Worm (Caenorhabditis elegans) whole organism, L4 larva: ENCODE data around the gene rabr-3.

Experiments
- F26F4.8 ChIP-seq: fragments of 200-800 bp; sonication (Bioruptor generic); conservative IDR thresholded peaks from 2 replicates; pipeline ENCODE4 v1.3.6; 2022; ENCODE audit warnings: missing genetic modification characterization, missing compliant biosample characterization
- F44E2.7 ChIP-seq: fragments of 200-800 bp; sonication (Bioruptor generic); IDR thresholded peaks from 2 replicates; pipeline ENCODE4 v2.1.2; 2022; ENCODE audit warnings: missing genetic modification characterization, missing compliant biosample characterization
- F49E8.2 ChIP-seq: sonication (generic microtip); optimal IDR thresholded peaks from 2 replicates; lab custom pipeline; 2016; ENCODE audit warnings: missing compliant biosample characterization, mild to moderate bottlenecking, missing genetic modification characterization, borderline replicate concordance
- T20F7.1 ChIP-seq: fragments of 200-800 bp; sonication (Bioruptor generic); optimal IDR thresholded peaks from 2 replicates; lab custom pipeline; 2018; ENCODE audit warnings: mild to moderate bottlenecking, missing genetic modification characterization, missing compliant biosample characterization
- Y48G9A.11 ChIP-seq: fragments of 200-800 bp; sonication (Bioruptor generic); IDR thresholded peaks from 2 replicates; pipeline ENCODE4 v1.3.6; 2022; ENCODE audit warnings: missing genetic modification reagents, missing genetic modification characterization, missing compliant biosample characterization
- Y5F2A.4 ChIP-seq: fragments of 200-800 bp; sonication (Bioruptor generic); optimal IDR thresholded peaks from 2 replicates; lab custom pipeline; 2018; ENCODE audit warnings: mild to moderate bottlenecking, missing genetic modification characterization, missing compliant biosample characterization
- Y75B8A.6 ChIP-seq: fragments of 200-800 bp; sonication (Bioruptor generic); IDR thresholded peaks from 2 replicates; pipeline ENCODE4 v1.3.6; 2022; ENCODE audit warnings: missing genetic modification reagents, missing genetic modification characterization, missing compliant biosample characterization
- ZK337.2 ChIP-seq: fragments of 200-800 bp; sonication (Bioruptor generic); IDR thresholded peaks from 2 replicates; pipeline ENCODE4 v1.3.6; 2022; ENCODE audit warnings: missing genetic modification reagents, missing genetic modification characterization, missing compliant biosample characterization
- aha-1 ChIP-seq: fragments of 150-350 bp; peaks from one replicate; lab custom pipeline; 2014; ENCODE audit warnings: missing biosample characterization, missing genetic modification characterization
- ceh-44 ChIP-seq: fragments of 200-800 bp; sonication (Bioruptor generic); IDR thresholded peaks from 2 replicates; pipeline ENCODE4 v1.3.6; 2022; ENCODE audit warnings: missing genetic modification reagents, missing genetic modification characterization, missing compliant biosample characterization
- cey-2 ChIP-seq: sonication (generic microtip); optimal IDR thresholded peaks from 3 replicates; lab custom pipeline; 2017; ENCODE audit warnings: missing genetic modification characterization, mild to moderate bottlenecking, missing compliant biosample characterization, antibody characterized with exemption, borderline replicate concordance; ENCODE audit not compliant: insufficient read depth
- daf-16 ChIP-seq, 3 experiments: sonication (generic microtip); optimal IDR thresholded peaks; 2 replicates each; lab custom pipeline; 2016 to 2017; ENCODE audit warnings: missing genetic modification characterization in 3 of 3, missing genetic modification reagents in 3 of 3, mild to moderate bottlenecking in 2 of 3, missing compliant biosample characterization in 2 of 3, missing biosample characterization in 1 of 3, moderate library complexity in 1 of 3
- dmd-6 ChIP-seq: fragments of 200-800 bp; sonication (Bioruptor generic); IDR thresholded peaks from 2 replicates; pipeline ENCODE4 v1.3.6; 2022; ENCODE audit warnings: missing genetic modification reagents, missing genetic modification characterization, missing compliant biosample characterization
- dmd-8 ChIP-seq: fragments of 200-800 bp; sonication (Bioruptor generic); IDR thresholded peaks from 2 replicates; pipeline ENCODE4 v1.3.6; 2022; ENCODE audit warnings: missing genetic modification characterization, missing compliant biosample characterization
- dmd-9 ChIP-seq: fragments of 200-800 bp; sonication (Bioruptor generic); IDR thresholded peaks from 2 replicates; pipeline ENCODE4 v1.3.6; 2022; ENCODE audit warnings: missing genetic modification reagents, missing genetic modification characterization, missing compliant biosample characterization
- dpl-1 ChIP-seq: fragments of 150-350 bp; optimal IDR thresholded peaks from 2 replicates; lab custom pipeline; 2014; ENCODE audit warnings: missing biosample characterization, missing genetic modification reagents, missing genetic modification characterization
- dve-1 ChIP-seq: sonication (generic microtip); optimal IDR thresholded peaks from 2 replicates; lab custom pipeline; 2017; ENCODE audit warnings: antibody characterized with exemption, mild to moderate bottlenecking, missing genetic modification characterization, missing compliant biosample characterization; ENCODE audit not compliant: insufficient read depth
- egl-27 ChIP-seq: sonication (generic microtip); optimal IDR thresholded peaks from 3 replicates; lab custom pipeline; 2017; ENCODE audit warnings: missing biosample characterization, missing genetic modification reagents, missing genetic modification characterization
- hlh-11 ChIP-seq: fragments of 200-800 bp; sonication (Bioruptor generic); optimal IDR thresholded peaks from 2 replicates; lab custom pipeline; 2018; ENCODE audit warnings: mild to moderate bottlenecking, missing genetic modification characterization, missing compliant biosample characterization
- hlh-30 ChIP-seq: sonication (generic microtip); optimal IDR thresholded peaks from 2 replicates; lab custom pipeline; 2017; ENCODE audit warnings: antibody characterized with exemption, mild to moderate bottlenecking, missing genetic modification characterization, missing compliant biosample characterization; ENCODE audit not compliant: insufficient read depth
- jun-1 ChIP-seq: fragments of 150-350 bp; optimal IDR thresholded peaks from 2 replicates; lab custom pipeline; 2014; ENCODE audit warnings: missing biosample characterization, missing genetic modification reagents, missing genetic modification characterization
- lin-38 ChIP-seq: fragments of 200-800 bp; sonication (Bioruptor generic); IDR thresholded peaks from 2 replicates; pipeline ENCODE4 v1.3.6; 2022; ENCODE audit warnings: missing genetic modification reagents, missing genetic modification characterization, missing compliant biosample characterization
- mdt-29 ChIP-seq: fragments of 200-800 bp; sonication (Bioruptor generic); IDR thresholded peaks from 2 replicates; pipeline ENCODE4 v1.3.6; 2022; ENCODE audit warnings: missing genetic modification reagents, missing genetic modification characterization, missing compliant biosample characterization
- nhr-102 ChIP-seq: sonication (generic microtip); optimal IDR thresholded peaks from 2 replicates; lab custom pipeline; 2016; ENCODE audit warnings: mild to moderate bottlenecking, missing genetic modification characterization, moderate library complexity, missing compliant biosample characterization
- nhr-11 ChIP-seq: fragments of 150-350 bp; optimal IDR thresholded peaks from 2 replicates; lab custom pipeline; 2014; ENCODE audit warnings: missing biosample characterization, missing genetic modification characterization
- nhr-28 ChIP-seq: fragments of 150-350 bp; optimal IDR thresholded peaks from 2 replicates; lab custom pipeline; 2014; ENCODE audit warnings: missing biosample characterization, missing genetic modification characterization
- nhr-48 ChIP-seq: sonication (generic microtip); optimal IDR thresholded peaks from 2 replicates; lab custom pipeline; 2016; ENCODE audit warnings: mild to moderate bottlenecking, missing genetic modification characterization, missing compliant biosample characterization
- nhr-76 ChIP-seq: fragments of 150-350 bp; optimal IDR thresholded peaks from 2 replicates; lab custom pipeline; 2014; ENCODE audit warnings: missing biosample characterization, missing genetic modification characterization
- pha-4 ChIP-seq, 2 experiments: fragments of 150-350 bp in 1 of 2; fragments of 200-800 bp in 1 of 2; sonication (Bioruptor generic) in 1 of 2; IDR thresholded peaks in 1 of 2; optimal IDR thresholded peaks in 1 of 2; 2 replicates each; pipeline versions ENCODE4 v1.3.6 to Lab custom; 2014 to 2022; ENCODE audit warnings: missing genetic modification characterization in 2 of 2, missing genetic modification reagents in 2 of 2, missing biosample characterization in 1 of 2, missing compliant biosample characterization in 1 of 2
- snpc-1.2 ChIP-seq: fragments of 200-800 bp; sonication (Bioruptor generic); IDR thresholded peaks from 2 replicates; pipeline ENCODE4 v1.3.6; 2022; ENCODE audit warnings: missing genetic modification reagents, missing genetic modification characterization, missing compliant biosample characterization
- tag-97 ChIP-seq: fragments of 200-800 bp; sonication (Bioruptor generic); IDR thresholded peaks from 2 replicates; pipeline ENCODE4 v1.3.6; 2022; ENCODE audit warnings: missing genetic modification characterization, missing compliant biosample characterization
- tra-1 ChIP-seq: fragments of 200-800 bp; sonication (Bioruptor generic); IDR thresholded peaks from 2 replicates; pipeline ENCODE4 v1.3.6; 2022; ENCODE audit warnings: missing genetic modification reagents, missing genetic modification characterization, missing compliant biosample characterization
- unc-130 ChIP-seq: sonication (generic microtip); optimal IDR thresholded peaks from 2 replicates; lab custom pipeline; 2016; ENCODE audit warnings: missing genetic modification reagents, missing genetic modification characterization, missing compliant biosample characterization
- unc-62 ChIP-seq, 3 experiments: fragments of 150-350 bp in 1 of 3; sonication (generic microtip); optimal IDR thresholded peaks in 2 of 3; peaks in 1 of 3; 1 replicate in 1 of 3; 2 replicates in 2 of 3; lab custom pipeline; 2014 to 2017; ENCODE audit warnings: missing biosample characterization in 3 of 3, missing genetic modification characterization in 3 of 3, missing genetic modification reagents in 3 of 3, missing genotype in 1 of 3

Gene rabr-3

ce11 chrV:16224027-16224426 is 28.5 kb downstream of the rabr-3 start, which contains the start of gene stdh-2:
Gene stdh-2 (plus strand): TSS chrV:16224327.
- TF ChIP-seq nhr-28 (tag; lab: Kevin White, UChicago) (peak; percentile 54), tra-1 (GFP tag; lab: Robert Waterston, UW) (no peak), Y5F2A.4 (GFP tag; lab: Kevin White, UChicago) (no peak), nhr-11 (tag; lab: Kevin White, UChicago) (no peak), F44E2.7 (no peak)
- TF ChIP-seq, all 104 proteins: peak for 1

ce11 chrV:16225524-16226116 is 30.1 kb downstream of the rabr-3 start:
- TF ChIP-seq mdt-29 (GFP tag; lab: Robert Waterston, UW) (0 out of 2 replicates have a peak, but pooled peaks have one; percentile 25), unc-62 (GFP tag; optimal IDR thresholded peaks at IDR 0.05 in 1 of 2; lab: Kevin White, UChicago) (no peak), unc-62 (tag; optimal IDR thresholded peaks at IDR 0.05; lab: Kevin White, UChicago) (no peak), nhr-48 (tag; lab: Kevin White, UChicago) (peak; percentile 35), F26F4.8 (GFP tag; lab: Robert Waterston, UW) (no peak), lin-38 (GFP tag; lab: Robert Waterston, UW) (peak; percentile 40; the same call in 1 of the 2 replicates), tag-97 (no peak), ceh-44 (GFP tag; lab: Robert Waterston, UW) (peak; percentile 85), ZK337.2 (GFP tag; lab: Robert Waterston, UW) (no peak), snpc-1.2 (GFP tag; lab: Robert Waterston, UW) (peak; percentile 65), pha-4 (GFP tag; IDR thresholded peaks at IDR 0.05; lab: Robert Waterston, UW) (0 out of 2 replicates have a peak, but pooled peaks have one; percentile 10), pha-4 (tag; optimal IDR thresholded peaks at IDR 0.05; lab: Kevin White, UChicago) (no peak), F49E8.2 (tag; lab: Kevin White, UChicago) (peak; percentile 81), dve-1 (tag; lab: Kevin White, UChicago) (peak; percentile 18), dmd-6 (GFP tag; lab: Robert Waterston, UW) (peak; percentile 42; the same call in 1 of the 2 replicates), tra-1 (GFP tag; lab: Robert Waterston, UW) (peak; percentile 42; the same call in 1 of the 2 replicates), nhr-28 (tag; lab: Kevin White, UChicago) (no peak), daf-16 (GFP tag; optimal IDR thresholded peaks at IDR 0.05; lab: Kevin White, UChicago) (peak in 1 of 2 experiments; percentile 31), daf-16 (tag; optimal IDR thresholded peaks at IDR 0.05; lab: Kevin White, UChicago) (no peak), Y75B8A.6 (GFP tag; lab: Robert Waterston, UW) (0 out of 2 replicates have a peak, but pooled peaks have one; percentile 17), unc-130 (peak; percentile 12), hlh-11 (peak; percentile 14), Y48G9A.11 (GFP tag; lab: Robert Waterston, UW) (peak; percentile 47; the same call in 1 of the 2 replicates), nhr-102 (tag; lab: Kevin White, UChicago) (peak; percentile 14)

- TF ChIP-seq nhr-76 (tag; lab: Kevin White, UChicago) (no peak), T20F7.1 (no peak), cey-2 (no peak), egl-27 (tag; lab: Kevin White, UChicago) (no peak), Y48G9A.11 (GFP tag; lab: Robert Waterston, UW) (no peak), aha-1 (tag; lab: Kevin White, UChicago) (no peak), dmd-9 (GFP tag; lab: Robert Waterston, UW) (no peak), unc-130 (no peak), Y75B8A.6 (GFP tag; lab: Robert Waterston, UW) (no peak), ZK337.2 (GFP tag; lab: Robert Waterston, UW) (no peak), dmd-8 (no peak), dpl-1 (no peak), hlh-30 (tag; lab: Kevin White, UChicago) (no peak), jun-1 (tag; lab: Kevin White, UChicago) (no peak), ceh-44 (GFP tag; lab: Robert Waterston, UW) (no peak)
- TF ChIP-seq, all 104 proteins: peak for 0
These were observed 31.1 kb downstream of the rabr-3 start, which contains the start of gene F11A5.13 for ce11 chrV:16226581-16226980. Gene F11A5.13 (minus strand): TSS chrV:16226681.
